Fruit fly (Drosophila melanogaster) whole organism, embryonic: ENCODE measurements around the gene Shc.

Source experiments
- Atf6 ChIP-seq: fragments of 200-800 bp; sonication (Bioruptor generic); IDR thresholded peaks from 2 replicates; pipeline ENCODE4 v1.3.6; 2022; ENCODE audit warnings: missing biosample characterization, missing genetic modification characterization
- BtbVII ChIP-seq: fragments of 200-800 bp; sonication (Bioruptor generic); optimal IDR thresholded peaks from 3 replicates; lab custom pipeline; 2017; ENCODE audit warnings: missing biosample characterization, mild to moderate bottlenecking, missing genetic modification characterization
- CG10147 ChIP-seq: fragments of 200-800 bp; sonication (Bioruptor generic); optimal IDR thresholded peaks from 2 replicates; lab custom pipeline; 2019; ENCODE audit warnings: missing biosample characterization, mild to moderate bottlenecking, missing genetic modification characterization, moderate library complexity
- CG10431 ChIP-seq: fragments of 200-800 bp; sonication (Bioruptor generic); optimal IDR thresholded peaks from 3 replicates; lab custom pipeline; 2018; ENCODE audit warnings: missing biosample characterization, mild to moderate bottlenecking, missing genetic modification characterization
- CG10543 ChIP-seq: fragments of 200-800 bp; sonication (Bioruptor generic); optimal IDR thresholded peaks from 3 replicates; lab custom pipeline; 2017; ENCODE audit warnings: missing biosample characterization, mild to moderate bottlenecking, missing genetic modification characterization, moderate library complexity
- CG10654 ChIP-seq: fragments of 200-800 bp; sonication (Bioruptor generic); optimal IDR thresholded peaks from 2 replicates; lab custom pipeline; 2016; ENCODE audit warnings: missing biosample characterization, missing genetic modification characterization
- CG12744 ChIP-seq: fragments of 200-800 bp; sonication (Bioruptor generic); optimal IDR thresholded peaks from 2 replicates; lab custom pipeline; 2016; ENCODE audit warnings: missing biosample characterization, missing genetic modification characterization
- CG13296 ChIP-seq: fragments of 200-800 bp; sonication (Bioruptor generic); optimal IDR thresholded peaks from 3 replicates; lab custom pipeline; 2018; ENCODE audit warnings: missing biosample characterization, mild to moderate bottlenecking, missing genetic modification characterization
- CG14965 ChIP-seq: fragments of 200-800 bp; sonication (Bioruptor generic); optimal IDR thresholded peaks from 2 replicates; lab custom pipeline; 2016; ENCODE audit warnings: missing biosample characterization, missing genetic modification characterization, borderline replicate concordance
- CG1647 ChIP-seq: fragments of 200-800 bp; sonication (Bioruptor generic); optimal IDR thresholded peaks from 3 replicates; lab custom pipeline; 2016; ENCODE audit warnings: missing biosample characterization, missing genetic modification characterization
- CG1792 ChIP-seq: fragments of 200-800 bp; sonication (Bioruptor generic); optimal IDR thresholded peaks from 2 replicates; lab custom pipeline; 2016; ENCODE audit warnings: missing biosample characterization, missing genetic modification characterization
- CG3065 ChIP-seq: fragments of 200-800 bp; sonication (Bioruptor generic); optimal IDR thresholded peaks from 2 replicates; lab custom pipeline; 2016; ENCODE audit warnings: missing biosample characterization, missing genetic modification characterization
- CG32767 ChIP-seq: fragments of 200-800 bp; sonication (Bioruptor generic); IDR thresholded peaks from 2 replicates; pipeline ENCODE4 v1.3.6; 2022; ENCODE audit warnings: missing biosample characterization, missing genetic modification characterization
- CG3407 ChIP-seq: fragments of 200-800 bp; sonication (Bioruptor generic); optimal IDR thresholded peaks from 2 replicates; lab custom pipeline; 2018; ENCODE audit warnings: missing biosample characterization, mild to moderate bottlenecking, missing genetic modification characterization
- CG34224 ChIP-seq: fragments of 200-800 bp; sonication (Bioruptor generic); IDR thresholded peaks from 3 replicates; pipeline ENCODE4 v1.3.6; 2022; ENCODE audit warnings: missing biosample characterization, missing genetic modification characterization; ENCODE audit not compliant: partially characterized antibody
- CG4404 ChIP-seq: fragments of 200-800 bp; sonication (Bioruptor generic); IDR thresholded peaks from 2 replicates; pipeline ENCODE4 v1.3.6; 2022; ENCODE audit warnings: missing biosample characterization, missing genetic modification characterization
- CG4424 ChIP-seq: fragments of 200-800 bp; sonication (Bioruptor generic); optimal IDR thresholded peaks from 3 replicates; lab custom pipeline; 2016; ENCODE audit warnings: missing biosample characterization, missing genetic modification characterization
- CG6654 ChIP-seq: fragments of 200-800 bp; sonication (Bioruptor generic); optimal IDR thresholded peaks from 2 replicates; lab custom pipeline; 2017; ENCODE audit warnings: missing biosample characterization, mild to moderate bottlenecking, missing genetic modification characterization
- CG6683 ChIP-seq: fragments of 200-800 bp; sonication (Bioruptor generic); optimal IDR thresholded peaks from 2 replicates; lab custom pipeline; 2017; ENCODE audit warnings: missing biosample characterization, mild to moderate bottlenecking, missing genetic modification characterization, missing genetic modification reagents
- CG7987 ChIP-seq: fragments of 200-800 bp; sonication (Bioruptor generic); optimal IDR thresholded peaks from 2 replicates; lab custom pipeline; 2018; ENCODE audit warnings: missing biosample characterization, mild to moderate bottlenecking, missing genetic modification characterization, moderate library complexity
- CG8359 ChIP-seq: fragments of 200-800 bp; sonication (Bioruptor generic); optimal IDR thresholded peaks from 2 replicates; lab custom pipeline; 2017; ENCODE audit warnings: missing biosample characterization, mild to moderate bottlenecking, missing genetic modification characterization, borderline replicate concordance
- CG9437 ChIP-seq: fragments of 200-800 bp; sonication (Bioruptor generic); optimal IDR thresholded peaks from 2 replicates; lab custom pipeline; 2018; ENCODE audit warnings: missing biosample characterization, mild to moderate bottlenecking, missing genetic modification characterization
- CG9817 ChIP-seq: fragments of 200-800 bp; sonication (Bioruptor generic); optimal IDR thresholded peaks from 2 replicates; lab custom pipeline; 2018; ENCODE audit warnings: missing biosample characterization, mild to moderate bottlenecking, missing genetic modification characterization, moderate library complexity
- Camta ChIP-seq: fragments of 200-800 bp; sonication (Bioruptor generic); optimal IDR thresholded peaks from 2 replicates; lab custom pipeline; 2016; ENCODE audit warnings: missing biosample characterization, missing genetic modification characterization
- Doc3 ChIP-seq: fragments of 200-800 bp; sonication (Bioruptor generic); IDR thresholded peaks from 3 replicates; pipeline ENCODE4 v1.3.6; 2022; ENCODE audit warnings: missing biosample characterization, missing genetic modification characterization; ENCODE audit not compliant: partially characterized antibody
- HmgD ChIP-seq: fragments of 200-800 bp; sonication (Bioruptor generic); optimal IDR thresholded peaks from 3 replicates; lab custom pipeline; 2016; ENCODE audit warnings: missing biosample characterization, missing genetic modification characterization
- Hmr ChIP-seq: fragments of 200-800 bp; sonication (Bioruptor generic); optimal IDR thresholded peaks from 3 replicates; lab custom pipeline; 2017; ENCODE audit warnings: mild to moderate bottlenecking, missing biosample characterization, missing genetic modification reagents, missing genetic modification characterization
- Hr39 ChIP-seq: fragments of >200 bp; optimal IDR thresholded peaks from 2 replicates; lab custom pipeline; 2017
- Max ChIP-seq: fragments of 200-800 bp; sonication (Bioruptor generic); optimal IDR thresholded peaks from 2 replicates; lab custom pipeline; 2016; ENCODE audit warnings: missing biosample characterization, mild to moderate bottlenecking, missing genetic modification characterization
- Oaz ChIP-seq: fragments of 200-800 bp; sonication (Bioruptor generic); IDR thresholded peaks from 2 replicates; pipeline ENCODE4 v1.3.6; 2022; ENCODE audit warnings: missing biosample characterization, missing genetic modification characterization
- PHDP ChIP-seq: fragments of 200-800 bp; sonication (Bioruptor generic); optimal IDR thresholded peaks from 3 replicates; lab custom pipeline; 2018; ENCODE audit warnings: missing biosample characterization, mild to moderate bottlenecking, missing genetic modification characterization, moderate library complexity
- bbx ChIP-seq: fragments of 200-800 bp; sonication (Bioruptor generic); IDR thresholded peaks from 2 replicates; pipeline ENCODE4 v1.3.6; 2022; ENCODE audit warnings: missing biosample characterization, missing genetic modification characterization; ENCODE audit not compliant: partially characterized antibody
- bsh ChIP-seq, 2 experiments: fragments of 200-800 bp; sonication (Bioruptor generic); optimal IDR thresholded peaks; 2 replicates each; lab custom pipeline; 2017 to 2018; ENCODE audit warnings: mild to moderate bottlenecking in 2 of 2, missing biosample characterization in 2 of 2, missing genetic modification characterization in 2 of 2, moderate library complexity in 1 of 2
- cad ChIP-seq: fragments of >200 bp; optimal IDR thresholded peaks from 2 replicates; lab custom pipeline; 2017; ENCODE audit warnings: missing biosample characterization, missing genetic modification characterization
- caup ChIP-seq: fragments of 200-800 bp; sonication (Bioruptor generic); optimal IDR thresholded peaks from 3 replicates; lab custom pipeline; 2017; ENCODE audit warnings: missing biosample characterization, mild to moderate bottlenecking, missing genetic modification characterization, moderate library complexity; ENCODE audit not compliant: severe bottlenecking
- da ChIP-seq: fragments of 200-800 bp; sonication (Bioruptor generic); optimal IDR thresholded peaks from 2 replicates; lab custom pipeline; 2016; ENCODE audit warnings: missing biosample characterization, missing genetic modification characterization
- fd3F ChIP-seq: fragments of 200-800 bp; sonication (Bioruptor generic); optimal IDR thresholded peaks from 2 replicates; lab custom pipeline; 2018; ENCODE audit warnings: missing biosample characterization, mild to moderate bottlenecking, missing genetic modification characterization, moderate library complexity
- gce ChIP-seq: fragments of 200-800 bp; sonication (Bioruptor generic); IDR thresholded peaks from 3 replicates; pipeline ENCODE4 v1.3.6; 2022; ENCODE audit warnings: missing biosample characterization, missing genetic modification characterization
- kay ChIP-seq: fragments of 200-800 bp; sonication (Bioruptor generic); optimal IDR thresholded peaks from 2 replicates; lab custom pipeline; 2016; ENCODE audit warnings: missing biosample characterization, missing genetic modification characterization
- otp ChIP-seq: fragments of 200-800 bp; sonication (Bioruptor generic); IDR thresholded peaks from 3 replicates; pipeline ENCODE4, ENCODE4 v1.3.6; 2022; ENCODE audit warnings: missing biosample characterization, missing genetic modification characterization
- pfk ChIP-seq: fragments of 200-800 bp; sonication (Bioruptor generic); optimal IDR thresholded peaks from 2 replicates; lab custom pipeline; 2018; ENCODE audit warnings: missing biosample characterization, mild to moderate bottlenecking, missing genetic modification characterization, moderate library complexity
- psq ChIP-seq: fragments of 200-800 bp; sonication (Bioruptor generic); optimal IDR thresholded peaks from 2 replicates; lab custom pipeline; 2017; ENCODE audit warnings: missing biosample characterization, missing genetic modification characterization
- sc ChIP-seq, 3 experiments: fragments of >200 bp in 2 of 3; fragments of 200-800 bp in 1 of 3; sonication (Bioruptor generic) in 1 of 3; optimal IDR thresholded peaks; 2 replicates in 2 of 3; 3 replicates in 1 of 3; lab custom pipeline; 2017; ENCODE audit warnings: mild to moderate bottlenecking in 1 of 3, missing biosample characterization in 1 of 3, missing genetic modification characterization in 1 of 3, missing genetic modification reagents in 1 of 3
- schlank ChIP-seq: fragments of 200-800 bp; sonication (Bioruptor generic); optimal IDR thresholded peaks from 2 replicates; lab custom pipeline; 2018; ENCODE audit warnings: missing biosample characterization, mild to moderate bottlenecking, missing genetic modification characterization
- sim ChIP-seq: fragments of 200-800 bp; sonication (Bioruptor generic); IDR thresholded peaks from 2 replicates; pipeline ENCODE4 v1.3.6; 2022; ENCODE audit warnings: missing biosample characterization, missing genetic modification characterization
- slou ChIP-seq: fragments of 200-800 bp; sonication (Bioruptor generic); optimal IDR thresholded peaks from 3 replicates; lab custom pipeline; 2016; ENCODE audit warnings: missing biosample characterization, missing genetic modification characterization
- sqz ChIP-seq: fragments of 200-800 bp; sonication (Bioruptor generic); optimal IDR thresholded peaks from 3 replicates; lab custom pipeline; 2018; ENCODE audit warnings: missing biosample characterization, mild to moderate bottlenecking, missing genetic modification characterization
- toy ChIP-seq: fragments of 200-800 bp; sonication (Bioruptor generic); IDR thresholded peaks from 2 replicates; pipeline ENCODE4 v1.3.6; 2022; ENCODE audit warnings: missing biosample characterization, missing genetic modification characterization
- vnd ChIP-seq: fragments of 200-800 bp; sonication (Bioruptor generic); IDR thresholded peaks from 3 replicates; pipeline ENCODE4 v1.3.6; 2022; ENCODE audit warnings: missing biosample characterization, missing genetic modification characterization; ENCODE audit not compliant: partially characterized antibody

Shc gene

dm6 chr3L:9420054-9420818 lies 6.6 kb upstream of the Shc start (continued):
- TF ChIP-seq CG13296 (GFP tag; lab: Kevin White, UChicago) (peak; percentile 26), Atf6 (GFP tag; lab: Robert Waterston, UW) (peak; percentile 69), CG9437 (GFP tag; lab: Kevin White, UChicago) (peak; percentile 24), bbx (GFP tag; lab: Robert Waterston, UW) (no peak), da (GFP tag; lab: Kevin White, UChicago) (no peak), CG14965 (GFP tag; lab: Kevin White, UChicago) (no peak), BtbVII (GFP tag; lab: Kevin White, UChicago) (no peak), caup (GFP tag; lab: Kevin White, UChicago) (peak; percentile 17), CG3407 (GFP tag; lab: Kevin White, UChicago) (peak; percentile 14), kay (GFP tag; lab: Kevin White, UChicago) (no peak), Doc3 (GFP tag; lab: Robert Waterston, UW) (no peak), CG10543 (GFP tag; lab: Kevin White, UChicago) (no peak), sqz (no peak), PHDP (tag; lab: Kevin White, UChicago) (peak; percentile 52), CG1792 (no peak), fd3F (GFP tag; lab: Kevin White, UChicago) (peak; percentile 21), Hmr (GFP tag; lab: Kevin White, UChicago) (peak; percentile 9), CG9817 (tag; lab: Kevin White, UChicago) (peak; percentile 15), HmgD (GFP tag; lab: Kevin White, UChicago) (no peak), CG10147 (peak; percentile 49), CG8359 (GFP tag; lab: Kevin White, UChicago) (no peak), CG32767 (GFP tag; lab: Robert Waterston, UW) (no peak), slou (no peak), gce (GFP tag; lab: Robert Waterston, UW) (no peak), otp (GFP tag; lab: Robert Waterston, UW) (no peak), pfk (GFP tag; lab: Kevin White, UChicago) (no peak), CG3065 (GFP tag; lab: Kevin White, UChicago) (no peak), CG7987 (GFP tag; lab: Kevin White, UChicago) (no peak), toy (no peak), sim (GFP tag; lab: Robert Waterston, UW) (no peak), vnd (no peak), cad (GFP tag; lab: Kevin White, UChicago) (no peak), CG10431 (GFP tag; lab: Kevin White, UChicago) (no peak), CG34224 (GFP tag; lab: Robert Waterston, UW) (no peak), CG6654 (GFP tag; lab: Kevin White, UChicago) (no peak), Camta (GFP tag; lab: Kevin White, UChicago) (peak; percentile 20), CG4424 (GFP tag; lab: Kevin White, UChicago) (peak; percentile 51), CG12744 (GFP tag; lab: Kevin White, UChicago) (peak; percentile 4), Oaz (GFP tag; lab: Robert Waterston, UW) (no peak), psq (GFP tag; lab: Kevin White, UChicago) (no peak), CG6683 (GFP tag; lab: Kevin White, UChicago) (no peak), CG1647 (GFP tag; lab: Kevin White, UChicago) (peak; percentile 22), Max (no peak), sc (optimal IDR thresholded peaks at IDR 0.05; lab: Kevin White, UChicago) (no peak), sc (GFP tag; optimal IDR thresholded peaks at IDR 0.05; lab: Kevin White, UChicago) (peak; percentile 10), schlank (tag; lab: Kevin White, UChicago) (no peak), CG10654 (GFP tag; lab: Kevin White, UChicago) (no peak), CG4404 (GFP tag; lab: Robert Waterston, UW) (no peak), bsh (GFP tag; optimal IDR thresholded peaks at IDR 0.05; lab: Kevin White, UChicago) (peak; percentile 50 to 86), Hr39 (lab: Kevin White, UChicago) (no peak)
